Worm (Caenorhabditis elegans) whole organism, L1 larva: Measurements from ENCODE around the gene bud-13.

ENCODE experiments used
- C16A3.4 ChIP-seq: fragments of 150-350 bp; optimal IDR thresholded peaks from 2 replicates; lab custom pipeline; 2014; ENCODE audit warnings: missing biosample characterization, missing genetic modification characterization
- F16B12.6 ChIP-seq: fragments of 150-350 bp; optimal IDR thresholded peaks from 2 replicates; lab custom pipeline; 2014; ENCODE audit warnings: missing biosample characterization, missing genetic modification characterization
- Y116A8C.19 ChIP-seq: sonication (generic microtip); optimal IDR thresholded peaks from 2 replicates; lab custom pipeline; 2016; ENCODE audit warnings: missing compliant biosample characterization, missing genetic modification characterization, borderline replicate concordance
- alr-1 ChIP-seq: fragments of 200-800 bp; sonication (Bioruptor generic); optimal IDR thresholded peaks from 2 replicates; lab custom pipeline; 2018; ENCODE audit warnings: borderline replicate concordance, mild to moderate bottlenecking, missing genetic modification characterization, missing compliant biosample characterization
- ama-1 ChIP-seq: fragments of 150-350 bp; optimal IDR thresholded peaks from 2 replicates; lab custom pipeline; 2014
- blmp-1 ChIP-seq: fragments of 150-350 bp; optimal IDR thresholded peaks from 2 replicates; lab custom pipeline; 2014; ENCODE audit warnings: missing biosample characterization, missing genetic modification characterization
- ceh-63 ChIP-seq: fragments of 200-800 bp; sonication (Bioruptor generic); optimal IDR thresholded peaks from 2 replicates; lab custom pipeline; 2018; ENCODE audit warnings: mild to moderate bottlenecking, missing genetic modification characterization, missing compliant biosample characterization
- ceh-90 ChIP-seq: sonication (generic microtip); optimal IDR thresholded peaks from 2 replicates; lab custom pipeline; 2016; ENCODE audit warnings: missing genetic modification characterization, missing compliant biosample characterization
- dpl-1 ChIP-seq, 3 experiments: fragments of 150-350 bp in 2 of 3; sonication (generic microtip) in 1 of 3; optimal IDR thresholded peaks; 2 replicates each; lab custom pipeline; 2014 to 2017; ENCODE audit warnings: missing biosample characterization in 3 of 3, missing genetic modification characterization in 3 of 3, missing genetic modification reagents in 3 of 3
- dsc-1 ChIP-seq: sonication (generic microtip); optimal IDR thresholded peaks from 2 replicates; lab custom pipeline; 2016; ENCODE audit warnings: mild to moderate bottlenecking, missing genetic modification characterization, missing compliant biosample characterization
- efl-1 ChIP-seq, 4 experiments: fragments of 150-350 bp; optimal IDR thresholded peaks in 3 of 4; peaks in 1 of 4; 1 replicate in 1 of 4; 2 replicates in 3 of 4; lab custom pipeline; 2014; ENCODE audit warnings: missing biosample characterization in 2 of 4, missing genetic modification characterization in 2 of 4, missing genetic modification reagents in 2 of 4
- egl-13 ChIP-seq: sonication (generic microtip); optimal IDR thresholded peaks from 2 replicates; lab custom pipeline; 2016; ENCODE audit warnings: missing genotype, missing genetic modification reagents, missing genetic modification characterization, missing compliant biosample characterization
- egl-27 ChIP-seq, 2 experiments: fragments of 150-350 bp in 1 of 2; sonication (generic microtip); optimal IDR thresholded peaks; 3 replicates each; lab custom pipeline; 2017 to 2018; ENCODE audit warnings: missing biosample characterization in 2 of 2, missing genetic modification characterization in 2 of 2, missing genetic modification reagents in 2 of 2
- elt-2 ChIP-seq: sonication (generic microtip); optimal IDR thresholded peaks from 2 replicates; lab custom pipeline; 2016; ENCODE audit warnings: missing genetic modification characterization, mild to moderate bottlenecking, inconsistent platforms, missing compliant biosample characterization, missing genetic modification reagents
- ets-5 ChIP-seq: fragments of 200-800 bp; sonication (Bioruptor generic); IDR thresholded peaks from 2 replicates; pipeline ENCODE4 v1.3.6; 2022; ENCODE audit warnings: missing genetic modification characterization, missing compliant biosample characterization
- fkh-10 ChIP-seq: sonication (generic microtip); optimal IDR thresholded peaks from 2 replicates; lab custom pipeline; 2017; ENCODE audit warnings: missing biosample characterization, missing genetic modification reagents, missing genetic modification characterization
- fkh-4 ChIP-seq: sonication (generic microtip); optimal IDR thresholded peaks from 2 replicates; lab custom pipeline; 2016; ENCODE audit warnings: missing compliant biosample characterization, missing genetic modification characterization, borderline replicate concordance
- fos-1 ChIP-seq: fragments of 150-350 bp; optimal IDR thresholded peaks from 2 replicates; lab custom pipeline; 2014; ENCODE audit warnings: missing biosample characterization, missing genetic modification characterization
- grh-1 ChIP-seq: fragments of 200-800 bp; sonication (Bioruptor generic); IDR thresholded peaks from 2 replicates; pipeline ENCODE4 v1.3.6; 2022; ENCODE audit warnings: missing genetic modification reagents, missing genetic modification characterization, missing compliant biosample characterization
- hlh-17 ChIP-seq: fragments of 200-800 bp; sonication (Bioruptor generic); optimal IDR thresholded peaks from 2 replicates; lab custom pipeline; 2018; ENCODE audit warnings: missing genetic modification characterization, mild to moderate bottlenecking, missing compliant biosample characterization, moderate library complexity, borderline replicate concordance
- hlh-4 ChIP-seq: sonication (generic microtip); optimal IDR thresholded peaks from 2 replicates; lab custom pipeline; 2016; ENCODE audit warnings: mild to moderate bottlenecking, missing genetic modification characterization, missing compliant biosample characterization
- lin-13 ChIP-seq: fragments of 150-350 bp; optimal IDR thresholded peaks from 2 replicates; lab custom pipeline; 2014; ENCODE audit warnings: missing biosample characterization, missing genetic modification reagents, missing genetic modification characterization
- lin-14 ChIP-seq: fragments of 200-800 bp; sonication (Bioruptor generic); optimal IDR thresholded peaks from 2 replicates; lab custom pipeline; 2018; ENCODE audit warnings: mild to moderate bottlenecking, missing genetic modification characterization, moderate library complexity, missing compliant biosample characterization
- lin-35 ChIP-seq, 2 experiments: fragments of 150-350 bp; optimal IDR thresholded peaks; 2 replicates each; lab custom pipeline; 2014; ENCODE audit warnings: missing biosample characterization in 2 of 2, missing genetic modification characterization in 2 of 2, missing genetic modification reagents in 2 of 2
- mab-9 ChIP-seq: fragments of 200-800 bp; sonication (Bioruptor generic); IDR thresholded peaks from 2 replicates; pipeline ENCODE4 v1.3.6; 2022; ENCODE audit warnings: missing genetic modification reagents, missing genetic modification characterization, missing compliant biosample characterization
- mef-2 ChIP-seq: fragments of 150-350 bp; optimal IDR thresholded peaks from 2 replicates; lab custom pipeline; 2014; ENCODE audit warnings: missing biosample characterization, missing genetic modification characterization
- mep-1 ChIP-seq: fragments of 150-350 bp; optimal IDR thresholded peaks from 2 replicates; lab custom pipeline; 2014; ENCODE audit warnings: missing biosample characterization, missing genetic modification characterization
- nhr-11 ChIP-seq: fragments of 150-350 bp; optimal IDR thresholded peaks from 2 replicates; lab custom pipeline; 2014; ENCODE audit warnings: missing biosample characterization, missing genetic modification characterization
- nhr-12 ChIP-seq: sonication (generic microtip); optimal IDR thresholded peaks from 2 replicates; lab custom pipeline; 2017; ENCODE audit warnings: missing biosample characterization, missing genetic modification characterization
- nhr-19 ChIP-seq: fragments of 200-800 bp; sonication (Bioruptor generic); conservative IDR thresholded peaks from 2 replicates; pipeline ENCODE4 v1.3.6; 2022; ENCODE audit warnings: missing genetic modification characterization, missing compliant biosample characterization
- nhr-237 ChIP-seq: fragments of 150-350 bp; optimal IDR thresholded peaks from 2 replicates; lab custom pipeline; 2014; ENCODE audit warnings: missing biosample characterization, missing genetic modification characterization
- nhr-71 ChIP-seq: sonication (generic microtip); optimal IDR thresholded peaks from 2 replicates; lab custom pipeline; 2016; ENCODE audit warnings: mild to moderate bottlenecking, missing genetic modification characterization, moderate library complexity, missing compliant biosample characterization
- nhr-90 ChIP-seq: sonication (generic microtip); optimal IDR thresholded peaks from 2 replicates; lab custom pipeline; 2016; ENCODE audit warnings: mild to moderate bottlenecking, missing genetic modification characterization, missing compliant biosample characterization; ENCODE audit not compliant: poor library complexity
- pax-3 ChIP-seq: fragments of 200-800 bp; sonication (Bioruptor generic); optimal IDR thresholded peaks from 2 replicates; lab custom pipeline; 2018; ENCODE audit warnings: mild to moderate bottlenecking, missing genetic modification characterization, moderate library complexity, missing compliant biosample characterization
- pqm-1 ChIP-seq: sonication (generic microtip); optimal IDR thresholded peaks from 3 replicates; lab custom pipeline; 2017; ENCODE audit warnings: missing biosample characterization, missing genetic modification characterization
- skn-1 ChIP-seq: fragments of 150-350 bp; optimal IDR thresholded peaks from 2 replicates; lab custom pipeline; 2014; ENCODE audit warnings: missing biosample characterization, missing genetic modification characterization
- snu-23 ChIP-seq: sonication (generic microtip); optimal IDR thresholded peaks from 2 replicates; lab custom pipeline; 2016; ENCODE audit warnings: missing genetic modification characterization, missing compliant biosample characterization
- sox-4 ChIP-seq: sonication (generic microtip); optimal IDR thresholded peaks from 2 replicates; lab custom pipeline; 2016; ENCODE audit warnings: missing genetic modification characterization, missing compliant biosample characterization
- sptf-1 ChIP-seq: fragments of 150-350 bp; optimal IDR thresholded peaks from 2 replicates; lab custom pipeline; 2014; ENCODE audit warnings: missing biosample characterization, missing genetic modification characterization
- swsn-7 ChIP-seq: sonication (generic microtip); optimal IDR thresholded peaks from 2 replicates; lab custom pipeline; 2016; ENCODE audit warnings: missing genetic modification characterization, missing compliant biosample characterization
- tbx-2 ChIP-seq: sonication (generic microtip); optimal IDR thresholded peaks from 2 replicates; lab custom pipeline; 2016; ENCODE audit warnings: missing genetic modification characterization, missing compliant biosample characterization
- tlp-1 ChIP-seq: fragments of 150-350 bp; optimal IDR thresholded peaks from 2 replicates; lab custom pipeline; 2014; ENCODE audit warnings: missing biosample characterization, missing genetic modification characterization
- unc-30 ChIP-seq: sonication (generic microtip); optimal IDR thresholded peaks from 2 replicates; lab custom pipeline; 2017; ENCODE audit warnings: missing biosample characterization, missing genetic modification characterization
- unc-62 ChIP-seq: fragments of 150-350 bp; optimal IDR thresholded peaks from 2 replicates; lab custom pipeline; 2014; ENCODE audit warnings: missing biosample characterization, missing genetic modification reagents, missing genetic modification characterization
- unc-86 ChIP-seq: sonication (generic microtip); optimal IDR thresholded peaks from 2 replicates; lab custom pipeline; 2016; ENCODE audit warnings: missing genetic modification characterization, missing compliant biosample characterization
- unc-98 ChIP-seq: fragments of 200-800 bp; sonication (Bioruptor generic); IDR thresholded peaks from 2 replicates; pipeline ENCODE4 v1.3.6; 2022; ENCODE audit warnings: missing genetic modification characterization, missing compliant biosample characterization
- vab-15 ChIP-seq: sonication (generic microtip); optimal IDR thresholded peaks from 2 replicates; lab custom pipeline; 2017; ENCODE audit warnings: missing genotype, mild to moderate bottlenecking, missing genetic modification characterization, missing compliant biosample characterization
- xbp-1 ChIP-seq: sonication (generic microtip); optimal IDR thresholded peaks from 2 replicates; lab custom pipeline; 2016; ENCODE audit warnings: missing genetic modification characterization, missing compliant biosample characterization
- zip-4 ChIP-seq: fragments of 200-800 bp; sonication (Bioruptor generic); optimal IDR thresholded peaks from 2 replicates; lab custom pipeline; 2018; ENCODE audit warnings: mild to moderate bottlenecking, missing genetic modification characterization, moderate library complexity, missing compliant biosample characterization
- ztf-11 ChIP-seq, 2 experiments: sonication (generic microtip); optimal IDR thresholded peaks; 2 replicates each; lab custom pipeline; 2016 to 2017; ENCODE audit warnings: missing genetic modification characterization in 2 of 2, missing biosample characterization in 1 of 2, missing compliant biosample characterization in 1 of 2

The bud-13 gene

ce11 chrIII:8985461-8985860 lies 17.9 kb upstream of the bud-13 start:
- no peak for TF ChIP-seq efl-1 (optimal IDR thresholded peaks at IDR 0.05; lab: Kevin White, UChicago)
- peak in 1 of 2 experiments; percentile 41 for TF ChIP-seq efl-1 (GFP tag; optimal IDR thresholded peaks at IDR 0.05 in 1 of 2; lab: Kevin White, UChicago)
- TF ChIP-seq F16B12.6 (tag; lab: Kevin White, UChicago): peak; percentile 5
- no peak for TF ChIP-seq swsn-7 (tag; lab: Kevin White, UChicago)
- peak in 1 of 2 experiments; percentile 11 for TF ChIP-seq lin-35 (GFP tag; optimal IDR thresholded peaks at IDR 0.05; lab: Kevin White, UChicago)
- peak in 1 of 3 experiments; percentile 40 for TF ChIP-seq dpl-1 (GFP tag; optimal IDR thresholded peaks at IDR 0.05; lab: Kevin White, UChicago)

- TF ChIP-seq mep-1 (tag; lab: Kevin White, UChicago) (peak; percentile 78), hlh-4 (tag; lab: Kevin White, UChicago) (no peak), egl-27 (tag; optimal IDR thresholded peaks at IDR 0.05; lab: Kevin White, UChicago) (no peak), lin-13 (GFP tag; lab: Kevin White, UChicago) (no peak), pax-3 (tag; lab: Kevin White, UChicago) (no peak), lin-14 (GFP tag; lab: Kevin White, UChicago) (peak; percentile 97), ets-5 (no peak), C16A3.4 (tag; lab: Kevin White, UChicago) (peak; percentile 52), nhr-19 (GFP tag; lab: Robert Waterston, UW) (peak; percentile 54), fos-1 (tag; lab: Kevin White, UChicago) (no peak), unc-98 (GFP tag; lab: Robert Waterston, UW) (no peak), blmp-1 (peak; percentile 45), dsc-1 (tag; lab: Kevin White, UChicago) (peak; percentile 48), unc-62 (GFP tag; lab: Kevin White, UChicago) (no peak), vab-15 (tag; lab: Kevin White, UChicago) (no peak), hlh-17 (GFP tag; lab: Kevin White, UChicago) (no peak), ama-1 (lab: Kevin White, UChicago) (no peak), nhr-12 (tag; lab: Kevin White, UChicago) (no peak), fkh-10 (GFP tag; lab: Kevin White, UChicago) (peak; percentile 47), efl-1 (optimal IDR thresholded peaks at IDR 0.05; lab: Kevin White, UChicago) (peak; percentile 57 to 72), efl-1 (GFP tag; optimal IDR thresholded peaks at IDR 0.05 in 1 of 2; lab: Kevin White, UChicago) (peak; percentile 45 to 89), tlp-1 (no peak), egl-13 (tag; lab: Kevin White, UChicago) (no peak), xbp-1 (peak; percentile 41), fkh-4 (no peak), zip-4 (GFP tag; lab: Kevin White, UChicago) (no peak), ceh-90 (no peak), sox-4 (tag; lab: Kevin White, UChicago) (no peak), ztf-11 (tag; optimal IDR thresholded peaks at IDR 0.05; lab: Kevin White, UChicago) (no peak), unc-86 (tag; lab: Kevin White, UChicago) (peak; percentile 31), sptf-1 (tag; lab: Kevin White, UChicago) (no peak), pqm-1 (tag; lab: Kevin White, UChicago) (no peak), alr-1 (tag; lab: Kevin White, UChicago) (no peak), tbx-2 (tag; lab: Kevin White, UChicago) (peak; percentile 71), mef-2 (tag; lab: Kevin White, UChicago) (peak; percentile 36), nhr-237 (tag; lab: Kevin White, UChicago) (no peak), mab-9 (no peak), nhr-71 (peak; percentile 79), Y116A8C.19 (tag; lab: Kevin White, UChicago) (no peak), unc-30 (tag; lab: Kevin White, UChicago) (no peak), lin-35 (GFP tag; optimal IDR thresholded peaks at IDR 0.05; lab: Kevin White, UChicago) (peak; percentile 54 to 67), nhr-90 (tag; lab: Kevin White, UChicago) (peak; percentile 23), skn-1 (tag; lab: Kevin White, UChicago) (peak; percentile 61), grh-1 (no peak), snu-23 (GFP tag; lab: Kevin White, UChicago) (peak; percentile 67), nhr-11 (tag; lab: Kevin White, UChicago) (no peak), ceh-63 (no peak), elt-2 (tag; lab: Kevin White, UChicago) (no peak)
Measured at ce11 chrIII:8984960-8985359, 17.4 kb upstream of the bud-13 start.
